Fruit fly (Drosophila melanogaster): ENCODE data around the gene IFT52.

IFT52 gene

DNA sequence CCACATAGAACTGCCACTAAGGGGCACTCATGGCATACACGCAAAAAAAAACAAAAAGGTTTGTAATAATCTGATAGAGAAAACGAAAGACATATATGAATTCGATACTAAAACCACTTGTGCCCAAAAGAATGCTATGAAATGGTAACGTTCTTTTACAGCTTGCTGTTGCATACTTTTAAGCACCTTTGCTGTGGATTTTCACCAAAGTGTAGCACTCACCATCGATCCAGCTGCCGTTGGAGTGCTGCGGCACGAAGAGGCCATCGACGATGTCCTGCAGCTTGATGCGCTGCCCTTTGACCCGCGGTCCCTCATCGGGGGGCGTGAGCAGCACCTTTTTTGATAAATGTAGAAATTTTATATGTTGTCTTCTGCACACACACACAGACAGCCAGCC is 21.7 kb upstream of the IFT52 start:
- no peak for TF ChIP-seq CG6163 (GFP tag; IDR thresholded peaks at IDR 0.05)
- TF ChIP-seq svp (GFP tag) = peak; percentile 47

DNA sequence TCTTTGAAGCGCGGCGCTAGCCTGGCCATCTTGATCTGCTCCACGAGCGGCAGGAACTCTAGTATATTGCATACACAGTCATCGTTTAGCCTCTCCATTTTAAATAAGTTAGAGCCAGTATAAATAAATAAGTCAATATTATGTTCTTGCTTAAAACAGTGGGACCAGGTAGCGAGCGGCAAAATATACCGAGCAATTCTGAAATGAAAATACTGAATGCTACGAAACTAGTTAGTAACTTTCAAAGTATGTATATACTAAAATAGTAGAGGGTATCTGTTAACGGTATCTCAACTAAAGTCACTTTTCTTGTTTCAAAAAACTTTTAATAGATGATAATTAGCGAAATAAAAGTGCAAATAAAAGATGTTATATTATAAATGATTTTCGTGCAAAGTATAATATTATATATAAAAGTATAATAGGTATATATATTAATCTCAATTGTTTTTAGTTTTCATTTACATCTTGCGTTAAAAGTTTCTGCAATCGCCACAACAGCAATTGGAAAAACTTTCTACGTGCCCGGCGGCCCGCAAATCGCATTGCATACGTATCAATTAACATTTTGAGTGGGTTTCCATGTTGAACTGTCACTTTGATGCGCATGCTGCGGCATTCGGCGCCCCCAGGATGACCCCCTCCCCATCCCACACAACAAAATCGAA is 8.9 kb upstream of the IFT52 start, which contains the start of gene CG13766:
Gene CG13766, minus strand, starts transcription at position 162 of the 668 bp plus-strand sequence.
- TF ChIP-seq CG34406 (GFP tag; optimal IDR thresholded peaks at IDR 0.05) (no peak), fkh (GFP tag; optimal IDR thresholded peaks at IDR 0.05) (peak; percentile 70), svp (GFP tag) (peak; percentile 24)

DNA sequence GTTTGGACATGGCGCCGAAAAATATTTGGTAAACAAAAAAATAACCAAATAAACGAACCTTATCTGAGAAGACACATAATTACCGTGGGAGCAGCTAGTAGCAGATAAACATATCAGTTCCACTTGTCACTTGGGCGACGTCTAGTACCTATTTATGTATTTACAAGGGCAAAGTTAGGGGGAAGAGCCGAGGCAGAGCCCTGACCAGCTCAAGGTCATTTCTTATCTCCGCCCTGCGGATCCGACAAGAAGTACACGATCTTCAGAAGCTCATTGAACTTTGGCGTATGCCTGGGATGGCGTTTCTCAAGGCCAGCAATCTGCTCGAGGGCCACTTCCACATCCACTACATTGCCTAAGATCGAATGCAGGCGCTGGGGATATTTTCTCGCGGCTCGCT is 7.7 kb upstream of the IFT52 start:
- no peak for TF ChIP-seq CG8632 (GFP tag; optimal IDR thresholded peaks at IDR 0.05)
- peak; percentile 52 for TF ChIP-seq fkh (GFP tag; optimal IDR thresholded peaks at IDR 0.05)
- no peak for TF ChIP-seq CG4318 (GFP tag; optimal IDR thresholded peaks at IDR 0.05)
- TF ChIP-seq svp (GFP tag) = peak; percentile 83
- no peak for TF ChIP-seq CG6163 (GFP tag; IDR thresholded peaks at IDR 0.05)
- no peak for TF ChIP-seq dsx (GFP tag; optimal IDR thresholded peaks at IDR 0.05; ENCODE audit: poor library complexity, severe bottlenecking)
- no peak for TF ChIP-seq CG15336 (GFP tag; IDR thresholded peaks at IDR 0.05)
- no peak for TF ChIP-seq esn (GFP tag; optimal IDR thresholded peaks at IDR 0.05)
- TF ChIP-seq Gug (GFP tag; IDR thresholded peaks at IDR 0.05) = no peak

DNA sequence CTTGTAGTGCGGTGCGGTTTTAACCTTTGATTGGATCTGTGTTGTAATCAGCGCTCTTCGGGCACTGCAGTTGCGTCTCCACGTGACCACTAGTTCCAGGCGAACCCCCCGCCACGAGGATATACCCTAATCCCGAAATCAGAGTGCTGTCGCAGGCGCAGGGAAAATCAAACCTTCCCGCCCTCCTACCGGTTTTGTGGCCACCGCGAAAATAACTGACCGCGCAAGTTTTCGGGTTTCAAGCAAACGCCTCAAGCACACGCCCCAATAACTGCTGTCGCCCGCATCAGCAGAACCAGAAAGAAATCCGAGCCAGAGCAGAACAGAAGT is 5.0 kb upstream of the IFT52 start:
- no peak for TF ChIP-seq CG6854 (GFP tag; optimal IDR thresholded peaks at IDR 0.05)
- no peak for TF ChIP-seq CG10669 (GFP tag; optimal IDR thresholded peaks at IDR 0.05)
- TF ChIP-seq CG15336 (GFP tag; IDR thresholded peaks at IDR 0.05) = no peak
- no peak for TF ChIP-seq cyc (GFP tag; optimal IDR thresholded peaks at IDR 0.05)
- no peak for TF ChIP-seq CG6792 (GFP tag; optimal IDR thresholded peaks at IDR 0.05)
- TF ChIP-seq CG8119 (GFP tag; IDR thresholded peaks at IDR 0.05) = no peak
- TF ChIP-seq Sox102F (GFP tag; optimal IDR thresholded peaks at IDR 0.05) = no peak
- TF ChIP-seq CG11762 (GFP tag; optimal IDR thresholded peaks at IDR 0.05; ENCODE audit: insufficient read depth) = no peak
- no peak for TF ChIP-seq topi (GFP tag; optimal IDR thresholded peaks at IDR 0.05)
- TF ChIP-seq Hr38 (GFP tag; optimal IDR thresholded peaks at IDR 0.05) = no peak

DNA sequence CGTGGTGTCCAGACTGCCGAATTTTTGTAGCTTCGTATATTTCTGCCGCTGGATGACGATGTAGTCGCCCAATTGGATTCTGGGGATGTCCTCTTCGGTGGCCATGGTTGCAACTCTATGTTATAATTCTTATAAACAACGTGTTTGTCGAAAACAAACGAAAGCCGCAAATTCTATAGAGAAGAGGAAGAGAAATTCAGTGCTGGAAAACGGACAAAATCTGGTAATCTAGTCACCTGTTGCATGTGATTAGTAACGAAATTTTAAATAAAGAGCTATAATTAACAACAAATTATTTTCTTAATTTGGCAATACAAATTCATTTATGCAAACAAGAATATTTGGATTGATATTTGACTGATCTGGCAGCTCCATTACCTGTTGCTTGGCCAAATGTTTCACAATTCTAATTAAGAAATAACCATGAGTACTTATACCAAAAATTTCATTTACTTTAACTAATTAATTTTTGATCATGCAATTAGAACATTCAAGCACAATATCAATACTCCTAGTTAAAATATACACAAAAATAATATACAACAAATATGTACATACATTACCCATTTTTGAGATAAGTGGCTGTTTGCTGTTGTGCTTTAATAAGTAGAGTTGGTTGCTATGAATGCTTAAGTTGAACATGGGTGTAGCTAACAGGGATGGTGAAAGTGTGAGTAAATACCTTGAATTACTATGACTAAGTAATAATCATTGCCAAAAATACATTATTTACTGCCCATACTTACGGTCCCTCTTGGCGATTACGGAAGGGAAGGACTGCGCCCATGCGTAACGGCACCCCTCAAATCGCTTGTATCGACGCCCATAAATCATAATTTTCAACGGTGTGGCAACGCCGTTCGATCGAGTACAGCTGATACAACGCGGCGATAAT is 4.4 kb upstream of the IFT52 start, which contains the start of the genes Trmt6 and Ent2:
Gene Trmt6, minus strand, starts transcription at position 827 of the 895 bp plus-strand sequence.
Gene Ent2, plus strand, starts transcription at position 863 of the 895 bp plus-strand sequence.
- TF ChIP-seq pdm3 (GFP tag; optimal IDR thresholded peaks at IDR 0.05) (peak; percentile 97), net (GFP tag; optimal IDR thresholded peaks at IDR 0.05) (peak; percentile 97), Hr38 (GFP tag; optimal IDR thresholded peaks at IDR 0.05) (peak; percentile 91), Eip75B (GFP tag; optimal IDR thresholded peaks at IDR 0.05) (peak; percentile 96), CG11294 (GFP tag; IDR thresholded peaks at IDR 0.05) (peak; percentile 98), cyc (GFP tag; optimal IDR thresholded peaks at IDR 0.05) (peak; percentile 99), dac (GFP tag; optimal IDR thresholded peaks at IDR 0.05) (peak; percentile 94), CG1621 (tag; optimal IDR thresholded peaks at IDR 0.05) (peak; percentile 95), CG6808 (GFP tag; optimal IDR thresholded peaks at IDR 0.05) (peak; percentile 85), Sox15 (GFP tag; optimal IDR thresholded peaks at IDR 0.05) (peak; percentile 98), CG6163 (GFP tag; IDR thresholded peaks at IDR 0.05) (peak; percentile 99), vri (GFP tag; optimal IDR thresholded peaks at IDR 0.05) (peak; percentile 95), CG4318 (GFP tag; optimal IDR thresholded peaks at IDR 0.05) (peak; percentile 96), Met (GFP tag; optimal IDR thresholded peaks at IDR 0.05) (peak; percentile 93), acj6 (GFP tag; optimal IDR thresholded peaks at IDR 0.05) (peak; percentile 98), lz (GFP tag; optimal IDR thresholded peaks at IDR 0.05) (peak; percentile 97), Hr4 (GFP tag; optimal IDR thresholded peaks at IDR 0.05) (peak; percentile 99), CG8319 (GFP tag; optimal IDR thresholded peaks at IDR 0.05) (peak; percentile 96), salr (GFP tag; optimal IDR thresholded peaks at IDR 0.05) (peak; percentile 99), Gug (GFP tag; IDR thresholded peaks at IDR 0.05) (peak; percentile 98), CG3032 (tag; optimal IDR thresholded peaks at IDR 0.05) (peak; percentile 95), CG11902 (GFP tag; optimal IDR thresholded peaks at IDR 0.05) (peak; percentile 98), CG11762 (GFP tag; optimal IDR thresholded peaks at IDR 0.05; ENCODE audit: insufficient read depth) (peak; percentile 96), CG9139 (GFP tag; optimal IDR thresholded peaks at IDR 0.05) (peak; percentile 86), CG6792 (GFP tag; optimal IDR thresholded peaks at IDR 0.05) (peak; percentile 98), dsx (GFP tag; optimal IDR thresholded peaks at IDR 0.05; ENCODE audit: poor library complexity, severe bottlenecking) (peak; percentile 90), CG31627 (GFP tag; optimal IDR thresholded peaks at IDR 0.05) (peak; percentile 99), CG15336 (GFP tag; IDR thresholded peaks at IDR 0.05) (peak; percentile 95), Hr39 (GFP tag; optimal IDR thresholded peaks at IDR 0.05) (peak; percentile 99), CG8119 (GFP tag; IDR thresholded peaks at IDR 0.05) (peak; percentile 93)

Measured in whole organism, prepupa.